Fruit fly (Drosophila melanogaster): ENCODE results near the gene CG45489.

CG45489 gene

DNA sequence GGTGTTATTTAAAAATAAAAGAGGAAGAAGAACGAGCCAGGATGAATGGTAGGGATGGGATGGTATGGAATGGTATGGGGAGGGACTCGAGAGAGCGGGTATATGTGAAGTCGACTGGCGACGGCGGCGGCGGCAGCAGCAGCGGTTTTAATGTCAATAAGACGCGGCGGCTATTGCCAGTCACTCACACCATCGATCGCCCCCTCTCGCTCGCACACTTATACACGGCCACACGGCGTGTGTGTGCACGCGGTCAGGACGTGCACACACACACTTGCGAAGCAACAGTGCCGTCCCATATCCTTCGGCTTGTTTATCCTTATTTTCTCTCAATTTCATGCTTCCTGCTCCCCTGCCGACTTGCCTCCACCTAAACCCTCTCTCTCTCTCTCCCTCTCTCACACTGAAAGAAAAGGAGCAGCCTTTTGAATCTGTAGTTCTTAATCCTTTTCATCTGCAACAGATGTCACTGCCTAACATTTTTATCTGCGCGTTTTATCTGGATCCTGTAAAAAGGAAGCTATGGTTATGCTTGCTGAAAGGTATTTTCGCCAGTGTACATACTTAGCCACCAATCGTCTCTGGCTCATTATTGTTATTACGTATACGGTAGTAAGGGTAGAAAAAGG lies 39.7 kb downstream of the CG45489 start (continued):
- TF ChIP-seq crol (GFP tag; IDR thresholded peaks at IDR 0.05) (no peak; the same call in 1 of the 2 replicates), CG11723 (GFP tag; optimal IDR thresholded peaks at IDR 0.05) (peak; percentile 46), Xrp1 (GFP tag; IDR thresholded peaks at IDR 0.05) (peak; percentile 88), YL-1 (GFP tag; optimal IDR thresholded peaks at IDR 0.05) (peak; percentile 21), BEAF-32 (GFP tag; optimal IDR thresholded peaks at IDR 0.05) (no peak), pzg (GFP tag; optimal IDR thresholded peaks at IDR 0.05) (no peak), CG32772 (GFP tag; IDR thresholded peaks at IDR 0.05) (peak; percentile 71), zen2 (GFP tag; IDR thresholded peaks at IDR 0.05; ENCODE audit: partially characterized antibody) (no peak), cad (GFP tag; optimal IDR thresholded peaks at IDR 0.05) (no peak), CG6854 (GFP tag; optimal IDR thresholded peaks at IDR 0.05) (peak; percentile 67), dan (GFP tag; IDR thresholded peaks at IDR 0.05) (peak; percentile 72), pan (optimal IDR thresholded peaks at IDR 0.05) (no peak), pan (GFP tag; optimal IDR thresholded peaks at IDR 0.05 in 1 of 2, IDR thresholded peaks at IDR 0.05 in 1 of 2) (peak in 1 of 2 experiments; percentile 84), BtbVII (GFP tag; optimal IDR thresholded peaks at IDR 0.05) (peak; percentile 71), tin (GFP tag; optimal IDR thresholded peaks at IDR 0.05) (peak; percentile 80), maf-S (GFP tag; optimal IDR thresholded peaks at IDR 0.05) (peak; percentile 87), tna (GFP tag; IDR thresholded peaks at IDR 0.05; ENCODE audit: partially characterized antibody) (no peak), Six4 (GFP tag; optimal IDR thresholded peaks at IDR 0.05) (peak; percentile 74), CG6813 (GFP tag; optimal IDR thresholded peaks at IDR 0.05) (peak; percentile 79), CG11085 (GFP tag; IDR thresholded peaks at IDR 0.05) (peak; percentile 72), CG13775 (GFP tag; optimal IDR thresholded peaks at IDR 0.05) (peak; percentile 79), Bgb (GFP tag; IDR thresholded peaks at IDR 0.05; ENCODE audit: partially characterized antibody) (no peak), CG30431 (GFP tag; optimal IDR thresholded peaks at IDR 0.05) (peak; percentile 85), Lim3 (GFP tag; IDR thresholded peaks at IDR 0.05) (no peak), fd102C (GFP tag; optimal IDR thresholded peaks at IDR 0.05) (peak; percentile 89), CG17912 (GFP tag; optimal IDR thresholded peaks at IDR 0.05) (peak; percentile 52), gfzf (GFP tag; optimal IDR thresholded peaks at IDR 0.05) (no peak), CG14667 (GFP tag; IDR thresholded peaks at IDR 0.05) (peak; percentile 59), CG12744 (GFP tag; optimal IDR thresholded peaks at IDR 0.05) (peak; percentile 77), NFAT (GFP tag; IDR thresholded peaks at IDR 0.05) (peak; percentile 78), CG32532 (GFP tag; IDR thresholded peaks at IDR 0.05) (peak; percentile 82), E2f2 (GFP tag; IDR thresholded peaks at IDR 0.05) (peak; percentile 53; the same call in 1 of the 2 replicates), lbe (GFP tag; optimal IDR thresholded peaks at IDR 0.05) (peak; percentile 45), eyg (GFP tag; optimal IDR thresholded peaks at IDR 0.05) (peak; percentile 64), CG1529 (GFP tag; optimal IDR thresholded peaks at IDR 0.05) (peak; percentile 60), CG3847 (GFP tag; IDR thresholded peaks at IDR 0.05) (peak; percentile 79), CG14965 (GFP tag; optimal IDR thresholded peaks at IDR 0.05; ENCODE audit: borderline replicate concordance) (peak; percentile 37), trem (tag; optimal IDR thresholded peaks at IDR 0.05) (peak; percentile 61), Atf6 (GFP tag; IDR thresholded peaks at IDR 0.05) (peak; percentile 81), toy (GFP tag; IDR thresholded peaks at IDR 0.05) (no peak), CG3995 (GFP tag; optimal IDR thresholded peaks at IDR 0.05) (peak; percentile 11), H15 (GFP tag; IDR thresholded peaks at IDR 0.05) (peak; percentile 67; the same call in 2 of the 3 replicates), HLH54F (GFP tag; optimal IDR thresholded peaks at IDR 0.05) (peak; percentile 87), hkb (optimal IDR thresholded peaks at IDR 0.05) (no peak), hkb (GFP tag; IDR thresholded peaks at IDR 0.05) (peak; percentile 75; the same call in 1 of the 2 replicates), Sox100B (GFP tag; optimal IDR thresholded peaks at IDR 0.05) (peak; percentile 59), dysf (GFP tag; IDR thresholded peaks at IDR 0.05) (peak; percentile 88), kni (GFP tag; optimal IDR thresholded peaks at IDR 0.05) (no peak), CG9437 (GFP tag; optimal IDR thresholded peaks at IDR 0.05) (peak; percentile 53), CG33213 (GFP tag; optimal IDR thresholded peaks at IDR 0.05) (peak; percentile 78), CG34422 (GFP tag; IDR thresholded peaks at IDR 0.05) (peak; percentile 89)

Measured in whole organism, embryonic.